Worm (Caenorhabditis elegans): ENCODE results near the gene K06H6.5.

The K06H6.5 gene

DNA sequence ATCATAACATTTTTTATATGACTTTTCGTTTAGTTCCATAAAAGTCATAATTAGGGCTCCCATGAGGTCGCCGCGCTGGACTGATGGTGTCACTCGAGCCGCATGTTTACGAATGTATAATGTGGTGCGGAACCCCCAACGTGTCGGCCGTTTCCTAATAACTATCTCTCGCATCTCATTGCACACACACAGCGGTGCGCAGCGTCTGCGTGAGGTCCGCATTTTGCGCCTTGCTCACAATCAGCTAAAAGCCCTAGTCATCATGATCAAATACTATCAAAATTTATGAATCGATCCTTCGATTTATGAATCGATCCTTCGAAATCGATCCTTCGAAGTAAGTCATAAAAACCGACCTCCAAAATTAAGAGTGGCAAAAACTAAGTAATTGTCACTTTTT lies 16.2 kb upstream of the K06H6.5 start, which contains the start of gene srx-7:
srx-7 (plus strand) TSS at position 256 of the 400 bp plus-strand sequence.
- TF ChIP-seq ztf-11 (tag; optimal IDR thresholded peaks at IDR 0.05) = no peak
- no peak for TF ChIP-seq ceh-82 (tag; optimal IDR thresholded peaks at IDR 0.05)
- TF ChIP-seq unc-62 (GFP tag; optimal IDR thresholded peaks at IDR 0.05) = no peak
- TF ChIP-seq zag-1 (tag; optimal IDR thresholded peaks at IDR 0.05) = no peak
- no peak for TF ChIP-seq C34F6.9 (tag; optimal IDR thresholded peaks at IDR 0.05)
- no peak for TF ChIP-seq ztf-4 (tag; optimal IDR thresholded peaks at IDR 0.05)
- TF ChIP-seq peb-1 (tag; optimal IDR thresholded peaks at IDR 0.05) = no peak
- TF ChIP-seq sma-9 (GFP tag; optimal IDR thresholded peaks at IDR 0.05) = no peak
- TF ChIP-seq sma-9 (tag; optimal IDR thresholded peaks at IDR 0.05) = no peak
- no peak for TF ChIP-seq elt-1 (tag; optimal IDR thresholded peaks at IDR 0.05)

DNA sequence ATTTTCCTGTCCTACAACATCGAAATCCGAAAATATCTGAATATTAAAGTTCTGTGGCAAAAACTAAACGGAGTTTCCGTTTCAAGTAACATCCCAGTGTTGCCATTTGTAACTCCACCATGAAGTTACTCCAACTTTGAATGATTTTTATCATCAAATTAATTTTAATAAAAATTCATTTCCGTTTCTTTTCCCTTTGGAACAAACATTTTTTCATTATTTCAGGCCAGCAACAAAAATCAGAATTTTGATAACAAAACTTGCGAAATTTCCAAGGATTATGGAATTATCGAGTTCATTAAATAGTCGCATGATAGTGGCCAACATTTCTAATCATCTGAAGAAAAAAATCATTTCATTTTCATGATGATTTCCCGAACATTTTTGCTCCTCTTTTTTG lies 13.3 kb upstream of the K06H6.5 start, which contains the start of gene C14C6.2:
C14C6.2 (plus strand) TSS at position 301 of the 400 bp plus-strand sequence.
- TF ChIP-seq sma-3 (GFP tag; optimal IDR thresholded peaks at IDR 0.05) (no peak), ama-1 (optimal IDR thresholded peaks at IDR 0.05) (no peak), Y55F3AM.14 (GFP tag; optimal IDR thresholded peaks at IDR 0.05) (no peak), F13H6.1 (tag; optimal IDR thresholded peaks at IDR 0.05) (no peak), nhr-237 (tag; optimal IDR thresholded peaks at IDR 0.05) (no peak), nhr-129 (tag; optimal IDR thresholded peaks at IDR 0.05) (no peak), unc-39 (tag; optimal IDR thresholded peaks at IDR 0.05) (no peak), mab-5 (tag; optimal IDR thresholded peaks at IDR 0.05) (no peak), peb-1 (tag; optimal IDR thresholded peaks at IDR 0.05) (no peak), dmd-4 (tag; optimal IDR thresholded peaks at IDR 0.05) (no peak), zag-1 (tag; optimal IDR thresholded peaks at IDR 0.05) (no peak), unc-55 (GFP tag; optimal IDR thresholded peaks at IDR 0.05) (no peak), aly-2 (tag; optimal IDR thresholded peaks at IDR 0.05) (no peak), nhr-12 (tag; optimal IDR thresholded peaks at IDR 0.05) (no peak), snpc-4 (tag; optimal IDR thresholded peaks at IDR 0.05) (no peak), unc-62 (GFP tag; optimal IDR thresholded peaks at IDR 0.05) (no peak), nhr-23 (tag; optimal IDR thresholded peaks at IDR 0.05) (no peak), C34F6.9 (tag; optimal IDR thresholded peaks at IDR 0.05) (no peak)

DNA sequence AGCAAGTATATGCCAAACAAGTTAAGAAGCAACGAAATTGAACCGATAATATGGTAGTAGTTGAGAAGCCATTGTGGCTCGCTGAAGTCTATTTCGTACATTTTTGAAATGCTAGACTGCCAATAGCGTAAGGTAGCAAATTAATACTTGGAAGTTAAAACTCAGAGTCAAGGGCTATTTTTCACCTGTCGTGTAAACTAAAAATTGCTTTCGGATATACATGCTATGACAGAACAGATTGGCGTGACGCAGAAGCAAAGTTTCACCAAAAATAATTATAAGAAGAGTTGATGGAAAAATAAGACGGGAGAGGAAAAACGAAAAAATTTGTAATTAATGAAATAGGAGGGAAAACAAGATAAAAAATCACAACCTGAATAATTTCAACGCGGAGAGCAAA lies 10.2 kb upstream of the K06H6.5 start, which contains the start of gene sri-73:
sri-73 (minus strand) TSS at position 101 of the 400 bp plus-strand sequence.
- TF ChIP-seq lin-13 (GFP tag; optimal IDR thresholded peaks at IDR 0.05) (no peak), ZK546.5 (tag; optimal IDR thresholded peaks at IDR 0.05) (no peak), sma-9 (GFP tag; optimal IDR thresholded peaks at IDR 0.05) (no peak), sma-9 (tag; optimal IDR thresholded peaks at IDR 0.05) (no peak), zag-1 (tag; optimal IDR thresholded peaks at IDR 0.05) (no peak), alr-1 (tag; optimal IDR thresholded peaks at IDR 0.05) (no peak), Y55F3AM.14 (GFP tag; optimal IDR thresholded peaks at IDR 0.05) (no peak), gmeb-1 (tag; optimal IDR thresholded peaks at IDR 0.05) (no peak), nhr-11 (tag; optimal IDR thresholded peaks at IDR 0.05) (no peak), nhr-129 (tag; optimal IDR thresholded peaks at IDR 0.05) (no peak), ceh-16 (tag; optimal IDR thresholded peaks at IDR 0.05) (no peak), dmd-4 (tag; optimal IDR thresholded peaks at IDR 0.05) (no peak), C34F6.9 (tag; optimal IDR thresholded peaks at IDR 0.05) (no peak), lsy-2 (tag; optimal IDR thresholded peaks at IDR 0.05) (no peak), mbf-1 (tag; optimal IDR thresholded peaks at IDR 0.05) (no peak)

DNA sequence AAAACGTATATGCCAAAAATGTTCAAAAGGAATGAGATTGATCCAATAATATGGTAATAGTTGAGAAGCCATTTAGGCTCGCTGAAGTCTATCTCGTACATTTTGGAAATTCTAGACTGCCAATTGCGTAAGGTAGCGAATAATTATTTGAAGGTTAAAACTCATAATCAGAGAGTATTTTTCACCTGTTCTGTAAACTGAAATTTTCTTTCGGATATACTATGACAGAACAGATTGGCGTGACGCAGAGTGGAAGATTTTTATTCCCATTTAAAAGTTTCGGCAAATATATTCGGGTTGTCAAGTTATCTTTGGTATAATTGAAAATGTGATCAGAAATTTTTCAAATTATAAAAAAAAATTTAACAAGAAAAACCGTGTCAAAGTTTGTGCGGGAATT lies 8.1 kb upstream of the K06H6.5 start, which contains the start of gene sri-72:
sri-72 (minus strand) TSS at position 101 of the 400 bp plus-strand sequence.
- no peak for TF ChIP-seq F13H6.1 (tag; optimal IDR thresholded peaks at IDR 0.05)
- no peak for TF ChIP-seq ZK546.5 (tag; optimal IDR thresholded peaks at IDR 0.05)
- no peak for TF ChIP-seq zag-1 (tag; optimal IDR thresholded peaks at IDR 0.05)
- no peak for TF ChIP-seq mdl-1 (tag; optimal IDR thresholded peaks at IDR 0.05)
- no peak for TF ChIP-seq nhr-6 (tag; optimal IDR thresholded peaks at IDR 0.05)
- TF ChIP-seq elt-3 (tag; optimal IDR thresholded peaks at IDR 0.05) = no peak
- no peak for TF ChIP-seq nhr-11 (tag; optimal IDR thresholded peaks at IDR 0.05)
- TF ChIP-seq nhr-23 (tag; optimal IDR thresholded peaks at IDR 0.05) = no peak
- TF ChIP-seq unc-62 (GFP tag; optimal IDR thresholded peaks at IDR 0.05) = no peak
- no peak for TF ChIP-seq ztf-1 (GFP tag; conservative IDR thresholded peaks at IDR 0.05)
- TF ChIP-seq blmp-1 (tag; optimal IDR thresholded peaks at IDR 0.05; ENCODE audit: insufficient read depth) = no peak
- TF ChIP-seq nhr-21 (tag; optimal IDR thresholded peaks at IDR 0.05) = no peak
- no peak for TF ChIP-seq lin-11 (tag; optimal IDR thresholded peaks at IDR 0.05)
- no peak for TF ChIP-seq elt-1 (tag; optimal IDR thresholded peaks at IDR 0.05)
- no peak for TF ChIP-seq lin-39 (tag; optimal IDR thresholded peaks at IDR 0.05)
- TF ChIP-seq nhr-12 (tag; optimal IDR thresholded peaks at IDR 0.05) = no peak
- TF ChIP-seq C34F6.9 (tag; optimal IDR thresholded peaks at IDR 0.05) = no peak
